Fruit fly (Drosophila melanogaster): ENCODE results near the gene jar.

- TF ChIP-seq Myc (optimal IDR thresholded peaks at IDR 0.05) (no peak), Sin3A (optimal IDR thresholded peaks at IDR 0.05) (no peak), insv (optimal IDR thresholded peaks at IDR 0.05) (no peak)
Observed at dm6 chr3R:24274212-24274611, 3.2 kb upstream of the jar start.
